Worm (Caenorhabditis elegans) whole organism, young adult: Measurements from ENCODE around the gene srw-55.

Experiments
- T26A5.8 ChIP-seq: sonication (generic microtip); optimal IDR thresholded peaks from 2 replicates; lab custom pipeline; 2016; ENCODE audit warnings: missing genetic modification characterization, missing compliant biosample characterization
- Y95B8A.8 ChIP-seq: fragments of 200-800 bp; sonication (Bioruptor generic); IDR thresholded peaks from 2 replicates; pipeline ENCODE4 v1.3.6; 2022; ENCODE audit warnings: missing genetic modification reagents, missing genetic modification characterization, missing compliant biosample characterization
- cebp-1 ChIP-seq, 2 experiments: fragments of 200-800 bp in 1 of 2; sonication (Bioruptor generic) in 1 of 2; sonication (generic microtip) in 1 of 2; IDR thresholded peaks in 1 of 2; optimal IDR thresholded peaks in 1 of 2; 2 replicates each; pipeline versions ENCODE4 v1.3.6 to Lab custom; 2017 to 2022; ENCODE audit warnings: missing compliant biosample characterization in 2 of 2, missing genetic modification characterization in 2 of 2, mild to moderate bottlenecking in 1 of 2, missing genetic modification reagents in 1 of 2, moderate library complexity in 1 of 2
- egl-18 ChIP-seq: fragments of 200-800 bp; sonication (Bioruptor generic); IDR thresholded peaks from 2 replicates; pipeline ENCODE4 v1.3.6; 2022; ENCODE audit warnings: missing genetic modification reagents, missing genetic modification characterization, missing compliant biosample characterization
- egl-44 ChIP-seq: fragments of 200-800 bp; sonication (Bioruptor generic); IDR thresholded peaks from 2 replicates; pipeline ENCODE4 v1.3.6; 2022; ENCODE audit warnings: missing genetic modification reagents, missing genetic modification characterization, missing compliant biosample characterization
- hmg-20 ChIP-seq: fragments of 200-800 bp; sonication (Bioruptor generic); IDR thresholded peaks from 2 replicates; pipeline ENCODE4 v1.3.6; 2022; ENCODE audit warnings: missing genetic modification reagents, missing genetic modification characterization, missing compliant biosample characterization
- lin-35 ChIP-seq, 3 experiments: fragments of 150-350 bp in 2 of 3; sonication (generic microtip) in 1 of 3; optimal IDR thresholded peaks; 2 replicates each; lab custom pipeline; 2014 to 2018; ENCODE audit warnings: missing biosample characterization in 3 of 3, missing genetic modification characterization in 3 of 3, missing genetic modification reagents in 3 of 3
- mes-4 ChIP-seq: sonication (generic microtip); optimal IDR thresholded peaks from 2 replicates; lab custom pipeline; 2016; ENCODE audit warnings: missing genotype, missing genetic modification characterization, missing compliant biosample characterization
- nfya-1 ChIP-seq: sonication (generic microtip); optimal IDR thresholded peaks from 2 replicates; lab custom pipeline; 2017; ENCODE audit warnings: antibody characterized with exemption, missing compliant biosample characterization, missing genetic modification characterization, borderline replicate concordance; ENCODE audit not compliant: insufficient read depth
- unc-130 ChIP-seq: sonication (generic microtip); optimal IDR thresholded peaks from 2 replicates; lab custom pipeline; 2016; ENCODE audit warnings: missing genetic modification reagents, missing genetic modification characterization, missing compliant biosample characterization
- zfh-2 ChIP-seq: fragments of 200-800 bp; sonication (Bioruptor generic); conservative IDR thresholded peaks from 2 replicates; pipeline ENCODE4 v1.3.6; 2022; ENCODE audit warnings: missing genetic modification reagents, missing genetic modification characterization, missing compliant biosample characterization
- ztf-6 ChIP-seq: fragments of 200-800 bp; sonication (Bioruptor generic); IDR thresholded peaks from 2 replicates; pipeline ENCODE4 v1.3.6; 2022; ENCODE audit warnings: missing genetic modification reagents, missing genetic modification characterization, missing compliant biosample characterization

DNA sequence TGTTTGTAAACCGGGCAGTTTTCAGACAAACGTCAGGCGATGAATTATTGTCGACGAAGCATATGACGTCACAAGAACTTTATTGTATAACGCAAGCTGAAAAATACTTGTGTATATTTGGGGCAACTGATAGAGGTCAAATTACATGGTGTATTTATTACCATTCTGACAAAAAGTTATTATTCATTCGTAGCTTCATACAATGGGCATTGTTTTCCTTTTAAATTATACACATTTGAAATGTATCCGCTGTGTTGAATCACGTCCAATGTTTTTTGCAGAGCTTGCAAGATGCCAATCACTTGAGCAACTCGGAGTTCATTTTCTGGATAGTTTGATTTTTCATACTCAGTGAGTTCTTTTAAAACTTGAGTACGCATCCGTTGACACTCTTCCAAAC, 17.2 kb downstream of the srw-55 start, which contains the start of gene F35E8.13:
- TF ChIP-seq unc-130 (GFP tag; lab: Kevin White, UChicago) (no peak), egl-18 (GFP tag; lab: Robert Waterston, UW) (no peak), hmg-20 (GFP tag; lab: Robert Waterston, UW) (no peak), mes-4 (tag; lab: Kevin White, UChicago) (no peak), lin-35 (GFP tag; optimal IDR thresholded peaks at IDR 0.05; lab: Kevin White, UChicago) (no peak), Y95B8A.8 (GFP tag; lab: Robert Waterston, UW) (no peak), T26A5.8 (tag; lab: Kevin White, UChicago) (no peak), egl-44 (GFP tag; lab: Robert Waterston, UW) (no peak), nfya-1 (tag; lab: Kevin White, UChicago) (no peak), ztf-6 (no peak), cebp-1 (GFP tag; IDR thresholded peaks at IDR 0.05; lab: Robert Waterston, UW) (no peak), cebp-1 (tag; optimal IDR thresholded peaks at IDR 0.05; lab: Kevin White, UChicago) (no peak), zfh-2 (GFP tag; lab: Robert Waterston, UW) (no peak)
